Fruit fly (Drosophila melanogaster) Kc167 (cell line): ENCODE results near the gene CG6067.

Experiments
- Myc ChIP-seq: fragments of >200 bp; optimal IDR thresholded peaks from 2 replicates; lab custom pipeline; 2017; ENCODE audit warnings: missing external identifiers
- Sin3A ChIP-seq: fragments of >200 bp; optimal IDR thresholded peaks from 2 replicates; lab custom pipeline; 2018; ENCODE audit warnings: missing external identifiers
- h ChIP-seq: fragments of >200 bp; optimal IDR thresholded peaks from 3 replicates; lab custom pipeline; 2018; ENCODE audit warnings: missing external identifiers
- insv ChIP-seq: fragments of >200 bp; optimal IDR thresholded peaks from 3 replicates; lab custom pipeline; 2018; ENCODE audit warnings: missing external identifiers
- psq ChIP-seq: fragments of >200 bp; optimal IDR thresholded peaks from 2 replicates; lab custom pipeline; 2017; ENCODE audit warnings: missing external identifiers
- ttk ChIP-seq: sonication (Bioruptor generic); optimal IDR thresholded peaks from 2 replicates; lab custom pipeline; 2017; ENCODE audit warnings: missing external identifiers

CG6067 gene

dm6 chrX:5977769-5978168 is 22.3 kb downstream of the CG6067 start:
- TF ChIP-seq h (lab: Kevin White, UChicago) = no peak
- no peak for TF ChIP-seq Sin3A
- no peak for TF ChIP-seq Myc
- no peak for TF ChIP-seq insv (lab: Kevin White, UChicago)
- TF ChIP-seq psq (lab: Kevin White, UChicago) = no peak
- TF ChIP-seq ttk (lab: Kevin White, UChicago) = no peak

DNA sequence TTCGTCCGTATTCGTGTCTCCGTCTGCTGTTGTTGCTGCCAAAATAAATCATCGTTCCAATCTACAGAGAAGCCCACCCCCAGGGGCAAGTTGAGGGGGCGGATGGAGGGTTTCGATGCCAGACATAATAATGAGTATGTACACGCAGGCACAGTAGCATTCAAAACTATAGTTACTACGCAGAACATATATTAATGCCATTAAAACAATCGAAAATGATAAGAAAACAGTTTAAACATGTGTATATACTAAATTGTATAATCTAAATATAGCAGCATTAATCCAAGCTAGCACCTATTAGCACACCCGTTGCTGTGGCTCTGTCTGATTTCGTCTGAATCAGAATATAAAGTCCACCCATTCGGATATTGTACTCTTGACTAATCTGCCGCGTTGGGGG is 25.5 kb downstream of the CG6067 start:
- TF ChIP-seq Myc (no peak), psq (lab: Kevin White, UChicago) (no peak), insv (lab: Kevin White, UChicago) (no peak), h (lab: Kevin White, UChicago) (no peak), Sin3A (no peak), ttk (lab: Kevin White, UChicago) (no peak)

dm6 chrX:5981410-5981809 is 26.0 kb downstream of the CG6067 start:
- no peak for TF ChIP-seq ttk (lab: Kevin White, UChicago)
- no peak for TF ChIP-seq Myc
- TF ChIP-seq h (lab: Kevin White, UChicago) = no peak
- no peak for TF ChIP-seq insv (lab: Kevin White, UChicago)
- TF ChIP-seq Sin3A = no peak
- no peak for TF ChIP-seq psq (lab: Kevin White, UChicago)

dm6 chrX:5983390-5983789 is 28.0 kb downstream of the CG6067 start:
- TF ChIP-seq ttk (lab: Kevin White, UChicago) (no peak), insv (lab: Kevin White, UChicago) (no peak), Sin3A (no peak), Myc (no peak), h (lab: Kevin White, UChicago) (no peak), psq (lab: Kevin White, UChicago) (no peak)

dm6 chrX:5987362-5987761 is 31.9 kb downstream of the CG6067 start:
- no peak for TF ChIP-seq Sin3A
- TF ChIP-seq h (lab: Kevin White, UChicago) = no peak
- no peak for TF ChIP-seq psq (lab: Kevin White, UChicago)
- no peak for TF ChIP-seq ttk (lab: Kevin White, UChicago)
- no peak for TF ChIP-seq Myc
- TF ChIP-seq insv (lab: Kevin White, UChicago) = no peak

- TF ChIP-seq Sin3A (no peak), ttk (lab: Kevin White, UChicago) (no peak), insv (lab: Kevin White, UChicago) (no peak), psq (lab: Kevin White, UChicago) (no peak), Myc (no peak), h (lab: Kevin White, UChicago) (no peak)
Observed at dm6 chrX:5988088-5988987, 32.9 kb downstream of the CG6067 start, which contains the start of gene CG5966. Gene CG5966 (plus strand): TSS chrX:5988791.

DNA sequence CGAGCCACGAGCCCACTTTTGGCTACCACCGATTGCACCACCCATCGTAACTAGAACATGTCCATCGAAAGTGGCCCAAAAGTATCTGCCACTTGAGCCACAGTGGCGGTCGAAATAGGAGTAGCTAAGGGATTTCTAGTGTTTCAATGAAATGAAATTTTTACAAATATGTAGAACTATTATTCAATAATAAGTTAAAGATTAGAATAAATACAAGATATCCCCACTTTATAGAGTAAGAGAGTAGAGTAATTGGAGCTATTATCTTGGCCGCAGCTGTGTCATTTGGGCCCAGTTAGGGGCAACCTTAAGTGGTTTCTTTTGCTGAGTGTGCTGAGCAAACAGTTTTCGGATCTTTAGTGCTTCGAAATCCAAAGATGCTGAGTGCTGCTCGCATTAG is 33.9 kb downstream of the CG6067 start:
- TF ChIP-seq h (lab: Kevin White, UChicago) = no peak
- no peak for TF ChIP-seq Myc

DNA sequence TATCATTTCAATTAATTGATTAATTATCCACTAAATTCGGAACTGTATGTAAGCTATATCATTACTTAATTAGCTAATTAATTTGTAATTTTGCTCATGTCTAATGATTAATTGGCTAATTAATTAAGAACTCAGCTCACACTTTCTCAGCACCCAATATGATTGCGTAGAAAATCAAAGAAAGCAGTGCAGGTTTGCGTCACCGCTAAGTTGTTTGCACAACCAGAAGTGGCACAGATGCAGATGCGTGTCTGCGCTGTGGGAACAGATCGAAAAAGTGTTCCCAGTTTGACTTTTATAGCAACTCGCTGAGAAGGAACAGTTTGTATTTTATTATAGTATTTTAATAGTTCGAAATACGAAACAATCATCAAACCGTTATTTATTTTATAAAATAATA is 36.7 kb downstream of the CG6067 start:
- no peak for TF ChIP-seq h (lab: Kevin White, UChicago)
- no peak for TF ChIP-seq insv (lab: Kevin White, UChicago)
- no peak for TF ChIP-seq Myc
- TF ChIP-seq Sin3A = no peak

DNA sequence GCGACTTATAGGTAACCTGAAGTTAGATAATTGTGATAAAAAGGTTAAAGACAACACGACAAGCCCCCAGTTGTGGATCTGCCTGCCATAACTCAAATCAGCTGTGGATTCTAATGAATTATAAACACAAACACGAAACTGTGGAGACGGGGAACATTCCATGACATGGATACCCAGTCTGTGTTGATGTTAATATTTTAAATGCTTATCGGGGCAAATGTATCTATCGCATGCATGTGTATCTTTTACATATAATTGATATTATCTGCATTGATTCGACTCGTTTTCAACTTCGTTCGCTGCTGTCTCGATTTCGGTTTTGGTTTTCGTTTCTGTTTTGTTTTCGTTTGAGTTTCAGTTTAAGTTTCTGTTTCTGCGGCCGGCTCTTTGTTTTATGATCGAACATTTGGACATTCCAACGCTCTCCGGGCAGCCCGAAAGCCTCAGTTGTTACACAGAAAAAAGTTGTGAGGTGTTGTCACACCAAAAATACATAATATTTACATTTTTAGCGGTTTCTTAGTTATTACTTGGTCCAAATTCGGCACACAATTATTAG is 37.4 kb downstream of the CG6067 start:
- TF ChIP-seq psq (lab: Kevin White, UChicago) = no peak
- no peak for TF ChIP-seq insv (lab: Kevin White, UChicago)
- no peak for TF ChIP-seq ttk (lab: Kevin White, UChicago)
- no peak for TF ChIP-seq h (lab: Kevin White, UChicago)
- no peak for TF ChIP-seq Myc
- TF ChIP-seq Sin3A = no peak

- TF ChIP-seq ttk (lab: Kevin White, UChicago) (no peak), insv (lab: Kevin White, UChicago) (no peak), psq (lab: Kevin White, UChicago) (no peak), Sin3A (no peak), h (lab: Kevin White, UChicago) (no peak), Myc (no peak)
Observed at dm6 chrX:5995951-5996350, 40.5 kb downstream of the CG6067 start.

dm6 chrX:5997931-5998330 is 42.5 kb downstream of the CG6067 start:
- TF ChIP-seq h (lab: Kevin White, UChicago) (no peak), insv (lab: Kevin White, UChicago) (no peak)

dm6 chrX:6000747-6001426 is 45.5 kb downstream of the CG6067 start, which contains the start of gene CG4766:
Gene CG4766 (minus strand): TSS chrX:6000797.
- no peak for TF ChIP-seq h (lab: Kevin White, UChicago)
- no peak for TF ChIP-seq Sin3A
- TF ChIP-seq insv (lab: Kevin White, UChicago) = no peak
- TF ChIP-seq psq (lab: Kevin White, UChicago) = no peak
- TF ChIP-seq Myc = no peak
- no peak for TF ChIP-seq ttk (lab: Kevin White, UChicago)
